Worm (Caenorhabditis elegans): ENCODE measurements around the gene F56D6.21.

DNA sequence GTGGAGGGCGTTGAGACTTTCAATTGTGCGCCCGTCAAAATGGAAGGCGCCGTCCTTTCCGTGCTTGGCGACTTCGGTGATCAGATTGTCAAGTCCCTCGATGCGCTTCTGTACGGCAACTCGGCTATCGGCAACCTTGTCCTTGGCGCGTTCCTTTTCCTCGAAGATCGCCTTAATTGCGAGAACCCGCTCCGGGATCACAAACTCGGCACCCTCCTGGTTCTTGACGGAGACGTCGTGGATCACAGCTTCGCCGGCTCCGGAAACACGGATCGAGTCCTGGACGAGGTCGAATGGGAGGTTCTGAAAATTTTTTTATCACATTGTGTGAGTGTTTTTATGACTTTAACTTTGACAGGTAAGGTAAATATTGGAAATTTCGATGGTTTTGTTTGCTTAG, 31.5 kb upstream of the F56D6.21 start:
- TF ChIP-seq ZK546.5 (tag; optimal IDR thresholded peaks at IDR 0.05) (no peak), nhr-77 (tag; optimal IDR thresholded peaks at IDR 0.05) (no peak), unc-39 (tag; optimal IDR thresholded peaks at IDR 0.05) (no peak), ama-1 (optimal IDR thresholded peaks at IDR 0.05) (no peak), R02D3.7 (tag; optimal IDR thresholded peaks at IDR 0.05) (no peak), nhr-25 (tag; optimal IDR thresholded peaks at IDR 0.05) (no peak), nhr-12 (tag; optimal IDR thresholded peaks at IDR 0.05) (no peak), lin-13 (GFP tag; optimal IDR thresholded peaks at IDR 0.05) (no peak), nhr-237 (tag; optimal IDR thresholded peaks at IDR 0.05) (no peak)

Measured in whole organism, L2 larva.